Fruit fly (Drosophila melanogaster) whole organism, embryonic: Measurements from ENCODE around the gene CG6055.

ENCODE experiments used
- Antp ChIP-seq: fragments of 200-800 bp; sonication (Bioruptor generic); optimal IDR thresholded peaks from 3 replicates; lab custom pipeline; 2016; ENCODE audit warnings: missing biosample characterization, missing genetic modification characterization
- Atf-2 ChIP-seq: fragments of 200-800 bp; sonication (Bioruptor generic); optimal IDR thresholded peaks from 2 replicates; lab custom pipeline; 2016; ENCODE audit warnings: missing biosample characterization, missing genetic modification characterization
- CG10274 ChIP-seq: fragments of 200-800 bp; sonication (Bioruptor generic); optimal IDR thresholded peaks from 3 replicates; lab custom pipeline; 2017; ENCODE audit warnings: missing biosample characterization, mild to moderate bottlenecking, missing genetic modification characterization
- CG11504 ChIP-seq: fragments of 200-800 bp; sonication (Bioruptor generic); optimal IDR thresholded peaks from 3 replicates; lab custom pipeline; 2019; ENCODE audit warnings: missing biosample characterization, mild to moderate bottlenecking, missing genetic modification characterization, moderate library complexity
- CG12071 ChIP-seq: fragments of 200-800 bp; sonication (Bioruptor generic); optimal IDR thresholded peaks from 3 replicates; lab custom pipeline; 2018; ENCODE audit warnings: missing biosample characterization, mild to moderate bottlenecking, missing genetic modification characterization
- CG12769 ChIP-seq: fragments of 200-800 bp; sonication (Bioruptor generic); optimal IDR thresholded peaks from 2 replicates; lab custom pipeline; 2019; ENCODE audit warnings: missing biosample characterization, mild to moderate bottlenecking, missing genetic modification characterization, moderate library complexity
- CG14441 ChIP-seq: fragments of 200-800 bp; sonication (Bioruptor generic); IDR thresholded peaks from 2 replicates; pipeline ENCODE4 v1.3.6; 2022; ENCODE audit warnings: missing biosample characterization, missing genetic modification characterization
- CG15601 ChIP-seq: fragments of 200-800 bp; sonication (Bioruptor generic); optimal IDR thresholded peaks from 3 replicates; lab custom pipeline; 2019; ENCODE audit warnings: missing biosample characterization, mild to moderate bottlenecking, missing genetic modification characterization, moderate library complexity
- CG16779 ChIP-seq: fragments of 200-800 bp; sonication (Bioruptor generic); IDR thresholded peaks from 2 replicates; pipeline ENCODE4 v1.3.6; 2022; ENCODE audit warnings: missing biosample characterization, missing genetic modification characterization
- CG18262 ChIP-seq: fragments of 200-800 bp; optimal IDR thresholded peaks from 3 replicates; lab custom pipeline; 2019; ENCODE audit warnings: missing biosample characterization, mild to moderate bottlenecking, missing genetic modification characterization, moderate library complexity
- CG2129 ChIP-seq: fragments of 200-800 bp; sonication (Bioruptor generic); IDR thresholded peaks from 2 replicates; pipeline ENCODE4 v1.3.6; 2022; ENCODE audit warnings: missing biosample characterization, missing genetic modification characterization; ENCODE audit not compliant: partially characterized antibody
- CG2889 ChIP-seq: fragments of 200-800 bp; sonication (Bioruptor generic); IDR thresholded peaks from 3 replicates; pipeline ENCODE4 v1.3.6; 2022; ENCODE audit warnings: missing biosample characterization, missing genetic modification characterization
- CG30431 ChIP-seq: fragments of 200-800 bp; sonication (Bioruptor generic); optimal IDR thresholded peaks from 2 replicates; lab custom pipeline; 2017; ENCODE audit warnings: missing biosample characterization, missing genetic modification characterization
- CG31388 ChIP-seq: fragments of 200-800 bp; sonication (Bioruptor generic); optimal IDR thresholded peaks from 2 replicates; lab custom pipeline; 2016; ENCODE audit warnings: missing biosample characterization, missing genetic modification characterization
- CG4282 ChIP-seq: fragments of 200-800 bp; sonication (Bioruptor generic); optimal IDR thresholded peaks from 2 replicates; lab custom pipeline; 2016; ENCODE audit warnings: missing biosample characterization, missing genetic modification characterization
- CG8924 ChIP-seq: fragments of 200-800 bp; optimal IDR thresholded peaks from 3 replicates; lab custom pipeline; 2019; ENCODE audit warnings: missing biosample characterization, mild to moderate bottlenecking, missing genetic modification characterization, moderate library complexity
- CG9797 ChIP-seq: fragments of 200-800 bp; sonication (Bioruptor generic); optimal IDR thresholded peaks from 3 replicates; lab custom pipeline; 2018; ENCODE audit warnings: missing biosample characterization, mild to moderate bottlenecking, missing genetic modification characterization
- Deaf1 ChIP-seq: fragments of 200-800 bp; optimal IDR thresholded peaks from 3 replicates; lab custom pipeline; 2019; ENCODE audit warnings: missing biosample characterization, mild to moderate bottlenecking, missing genetic modification characterization, moderate library complexity
- Dll ChIP-seq: fragments of 200-800 bp; sonication (Bioruptor generic); IDR thresholded peaks from 4 replicates; pipeline ENCODE4 v1.3.6; 2022; ENCODE audit warnings: missing biosample characterization, missing genetic modification characterization; ENCODE audit not compliant: partially characterized antibody
- GATAe ChIP-seq: fragments of 200-800 bp; sonication (Bioruptor generic); conservative IDR thresholded peaks from 2 replicates; pipeline ENCODE4 v1.3.6; 2022; ENCODE audit warnings: missing biosample characterization, missing genetic modification characterization
- H15 ChIP-seq: fragments of 200-800 bp; sonication (Bioruptor generic); IDR thresholded peaks from 3 replicates; pipeline ENCODE4 v1.3.6; 2022; ENCODE audit warnings: missing biosample characterization, missing genetic modification characterization
- HmgD ChIP-seq: fragments of 200-800 bp; sonication (Bioruptor generic); optimal IDR thresholded peaks from 3 replicates; lab custom pipeline; 2016; ENCODE audit warnings: missing biosample characterization, missing genetic modification characterization
- Hmx ChIP-seq: fragments of 200-800 bp; sonication (Bioruptor generic); optimal IDR thresholded peaks from 2 replicates; lab custom pipeline; 2016; ENCODE audit warnings: missing biosample characterization, missing genetic modification characterization
- MESR4 ChIP-seq: fragments of 200-800 bp; sonication (Bioruptor generic); optimal IDR thresholded peaks from 2 replicates; lab custom pipeline; 2018; ENCODE audit warnings: missing biosample characterization, mild to moderate bottlenecking, missing genetic modification characterization, moderate library complexity
- MTF-1 ChIP-seq: fragments of 200-800 bp; sonication (Bioruptor generic); optimal IDR thresholded peaks from 2 replicates; lab custom pipeline; 2018; ENCODE audit warnings: missing biosample characterization, mild to moderate bottlenecking, missing genetic modification characterization, borderline replicate concordance
- Myb ChIP-seq: fragments of 200-800 bp; sonication (Bioruptor generic); optimal IDR thresholded peaks from 2 replicates; lab custom pipeline; 2016; ENCODE audit warnings: missing biosample characterization, missing genetic modification characterization
- Oli ChIP-seq: fragments of 200-800 bp; sonication (Bioruptor generic); optimal IDR thresholded peaks from 2 replicates; lab custom pipeline; 2018; ENCODE audit warnings: missing biosample characterization, mild to moderate bottlenecking, missing genetic modification characterization, moderate library complexity
- Ssrp ChIP-seq: fragments of 200-800 bp; sonication (Bioruptor generic); optimal IDR thresholded peaks from 2 replicates; lab custom pipeline; 2018; ENCODE audit warnings: missing biosample characterization, mild to moderate bottlenecking, missing genetic modification characterization, moderate library complexity
- btn ChIP-seq: fragments of 200-800 bp; sonication (Bioruptor generic); optimal IDR thresholded peaks from 2 replicates; lab custom pipeline; 2016; ENCODE audit warnings: missing biosample characterization, missing genetic modification characterization
- chif ChIP-seq, 2 experiments: fragments of 200-800 bp; sonication (Bioruptor generic); optimal IDR thresholded peaks; 3 replicates each; lab custom pipeline; 2016; ENCODE audit warnings: missing biosample characterization in 2 of 2, missing genetic modification characterization in 2 of 2
- cwo ChIP-seq: fragments of 200-800 bp; sonication (Bioruptor generic); optimal IDR thresholded peaks from 3 replicates; lab custom pipeline; 2017; ENCODE audit warnings: missing biosample characterization, missing genetic modification characterization, mild to moderate bottlenecking, moderate library complexity, missing genetic modification reagents
- dati ChIP-seq: fragments of 200-800 bp; sonication (Bioruptor generic); IDR thresholded peaks from 2 replicates; pipeline ENCODE4 v1.3.6; 2022; ENCODE audit warnings: missing biosample characterization, missing genetic modification characterization
- dmrt11E ChIP-seq: fragments of 200-800 bp; sonication (Bioruptor generic); optimal IDR thresholded peaks from 3 replicates; lab custom pipeline; 2018; ENCODE audit warnings: missing biosample characterization, mild to moderate bottlenecking, missing genetic modification characterization, moderate library complexity
- en ChIP-seq: fragments of 200-800 bp; sonication (Bioruptor generic); optimal IDR thresholded peaks from 2 replicates; lab custom pipeline; 2016; ENCODE audit warnings: missing biosample characterization, missing genetic modification characterization
- ind ChIP-seq: fragments of 200-800 bp; sonication (Bioruptor generic); optimal IDR thresholded peaks from 3 replicates; lab custom pipeline; 2016; ENCODE audit warnings: missing biosample characterization, missing genetic modification characterization
- lilli ChIP-seq: fragments of 200-800 bp; sonication (Bioruptor generic); optimal IDR thresholded peaks from 3 replicates; lab custom pipeline; 2016; ENCODE audit warnings: missing biosample characterization, missing genetic modification characterization
- mld ChIP-seq: fragments of 200-800 bp; sonication (Bioruptor generic); IDR thresholded peaks from 3 replicates; pipeline ENCODE4 v1.3.6; 2022; ENCODE audit warnings: missing biosample characterization, missing genetic modification characterization; ENCODE audit not compliant: partially characterized antibody
- nmo ChIP-seq: fragments of 200-800 bp; sonication (Bioruptor generic); optimal IDR thresholded peaks from 2 replicates; lab custom pipeline; 2018; ENCODE audit warnings: missing biosample characterization, mild to moderate bottlenecking, missing genetic modification characterization, moderate library complexity
- org-1 ChIP-seq: fragments of 200-800 bp; sonication (Bioruptor generic); optimal IDR thresholded peaks from 2 replicates; lab custom pipeline; 2017; ENCODE audit warnings: missing biosample characterization, missing genetic modification characterization
- pnt ChIP-seq: fragments of 200-800 bp; sonication (Bioruptor generic); optimal IDR thresholded peaks from 3 replicates; lab custom pipeline; 2016; ENCODE audit warnings: missing biosample characterization, missing genetic modification characterization
- sim ChIP-seq: fragments of 200-800 bp; sonication (Bioruptor generic); IDR thresholded peaks from 2 replicates; pipeline ENCODE4 v1.3.6; 2022; ENCODE audit warnings: missing biosample characterization, missing genetic modification characterization
- slbo ChIP-seq: fragments of 200-800 bp; sonication (Bioruptor generic); IDR thresholded peaks from 2 replicates; pipeline ENCODE4 v1.3.6; 2022; ENCODE audit warnings: missing biosample characterization, missing genetic modification characterization
- so ChIP-seq: fragments of 200-800 bp; sonication (Bioruptor generic); IDR thresholded peaks from 3 replicates; pipeline ENCODE4 v1.3.6; 2022; ENCODE audit warnings: missing biosample characterization, missing genetic modification characterization
- sr ChIP-seq: fragments of 200-800 bp; sonication (Bioruptor generic); IDR thresholded peaks from 3 replicates; pipeline ENCODE4 v1.3.6; 2022; ENCODE audit warnings: missing biosample characterization, missing genetic modification characterization
- tgo ChIP-seq: fragments of 200-800 bp; sonication (Bioruptor generic); IDR thresholded peaks from 3 replicates; pipeline ENCODE4 v1.3.6; 2022; ENCODE audit warnings: missing biosample characterization, missing genetic modification characterization
- tio ChIP-seq: fragments of 200-800 bp; sonication (Bioruptor generic); optimal IDR thresholded peaks from 2 replicates; lab custom pipeline; 2017; ENCODE audit warnings: missing biosample characterization, missing genetic modification characterization, inconsistent platforms
- wdn ChIP-seq: fragments of 200-800 bp; sonication (Bioruptor generic); IDR thresholded peaks from 2 replicates; pipeline ENCODE4 v1.3.6; 2022; ENCODE audit warnings: missing biosample characterization, missing genetic modification characterization
- wor ChIP-seq: fragments of 200-800 bp; sonication (Bioruptor generic); IDR thresholded peaks from 2 replicates; pipeline ENCODE4 v1.3.6; 2022; ENCODE audit warnings: missing biosample characterization, missing genetic modification characterization
- zf30C ChIP-seq: fragments of 200-800 bp; sonication (Bioruptor generic); optimal IDR thresholded peaks from 3 replicates; lab custom pipeline; 2018; ENCODE audit warnings: missing biosample characterization, mild to moderate bottlenecking, missing genetic modification characterization

Gene CG6055

DNA sequence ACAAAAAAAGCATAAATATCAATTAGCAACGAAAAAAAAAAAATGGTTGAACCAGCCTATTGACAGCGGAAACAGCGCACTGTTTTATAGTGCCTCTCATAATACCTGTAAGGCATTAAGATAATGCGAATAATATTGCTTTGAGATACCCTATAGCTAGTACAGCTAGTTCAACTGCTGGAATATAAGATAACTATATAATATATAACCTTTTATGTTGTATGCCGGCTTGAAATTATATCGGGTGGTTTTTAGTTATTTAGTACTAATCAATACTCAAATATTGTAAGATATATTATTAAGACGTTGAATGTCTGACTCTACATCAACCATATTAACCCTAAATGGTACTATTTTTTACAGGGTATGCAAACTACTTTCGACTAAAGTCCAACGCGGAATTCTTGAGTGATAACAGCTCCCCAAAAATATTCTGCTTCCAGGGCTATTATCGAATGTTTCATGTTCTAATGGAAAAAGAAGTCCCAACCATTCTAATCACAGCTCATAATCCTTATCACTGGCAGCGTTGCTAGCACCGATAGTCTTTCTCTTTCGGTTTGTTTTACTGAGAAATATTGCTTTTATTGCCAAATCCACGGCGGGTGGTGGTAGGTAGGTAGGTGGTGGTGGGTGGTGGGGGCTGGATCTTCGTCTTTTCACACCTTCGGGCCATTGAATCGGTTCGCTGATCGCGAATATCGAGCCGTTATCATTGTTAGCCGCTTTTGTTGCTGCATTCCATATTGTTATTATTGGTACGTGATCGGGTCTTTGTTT lies 32.2 kb upstream of the CG6055 start:
- TF ChIP-seq nmo: peak; percentile 73
- TF ChIP-seq slbo: peak; percentile 94
- TF ChIP-seq HmgD: no peak
- no peak for TF ChIP-seq btn
- no peak for TF ChIP-seq CG31388 (GFP tag; lab: Kevin White, UChicago)
- no peak for TF ChIP-seq pnt
- no peak for TF ChIP-seq CG9797 (GFP tag; lab: Kevin White, UChicago)
- TF ChIP-seq H15: peak; percentile 51; the same call in 2 of the 3 replicates
- TF ChIP-seq wor: peak; percentile 59
- no peak for TF ChIP-seq chif (GFP tag; optimal IDR thresholded peaks at IDR 0.05; lab: Kevin White, UChicago)
- peak; percentile 88 for TF ChIP-seq Deaf1 (tag; lab: Kevin White, UChicago)
- TF ChIP-seq dati (GFP tag; lab: Robert Waterston, UW): no peak
- TF ChIP-seq Dll (GFP tag; lab: Robert Waterston, UW): no peak
- TF ChIP-seq so (GFP tag; lab: Robert Waterston, UW): peak; percentile 65; the same call in 2 of the 3 replicates
- TF ChIP-seq CG2889: peak; percentile 73; the same call in 2 of the 3 replicates
- TF ChIP-seq CG18262: peak; percentile 44
- TF ChIP-seq tgo (GFP tag; lab: Robert Waterston, UW): peak; percentile 89
- TF ChIP-seq GATAe: peak; percentile 59; the same call in 1 of the 2 replicates
- peak; percentile 89 for TF ChIP-seq CG8924 (tag; lab: Kevin White, UChicago)
- TF ChIP-seq CG4282 (GFP tag; lab: Kevin White, UChicago): no peak
- TF ChIP-seq Ssrp (tag; lab: Kevin White, UChicago): peak; percentile 59
- TF ChIP-seq en: no peak
- TF ChIP-seq ind (GFP tag; lab: Kevin White, UChicago): no peak
- TF ChIP-seq Atf-2 (GFP tag; lab: Kevin White, UChicago): no peak
- TF ChIP-seq Myb: no peak
- TF ChIP-seq CG10274: peak; percentile 44
- TF ChIP-seq Antp (GFP tag; lab: Kevin White, UChicago): no peak
- no peak for TF ChIP-seq CG2129 (GFP tag; lab: Robert Waterston, UW)
- TF ChIP-seq lilli (GFP tag; lab: Kevin White, UChicago): peak; percentile 36
- peak; percentile 77 for TF ChIP-seq Oli
- 0 out of 2 replicates have a peak, but pooled peaks have one; percentile 16 for TF ChIP-seq CG16779 (GFP tag; lab: Robert Waterston, UW)
- peak; percentile 0 for TF ChIP-seq CG12071 (GFP tag; lab: Kevin White, UChicago)
- no peak for TF ChIP-seq Hmx (GFP tag; lab: Kevin White, UChicago)
- peak; percentile 88 for TF ChIP-seq CG12769 (tag; lab: Kevin White, UChicago)
- no peak for TF ChIP-seq MTF-1 (GFP tag; lab: Kevin White, UChicago)
- TF ChIP-seq sim (GFP tag; lab: Robert Waterston, UW): no peak
- TF ChIP-seq MESR4: no peak
- TF ChIP-seq wdn (GFP tag; lab: Robert Waterston, UW): peak; percentile 92
- peak; percentile 69 for TF ChIP-seq cwo (GFP tag; lab: Kevin White, UChicago)
- TF ChIP-seq dmrt11E (tag; lab: Kevin White, UChicago): peak; percentile 7
- no peak for TF ChIP-seq CG30431 (GFP tag; lab: Kevin White, UChicago)
- TF ChIP-seq CG11504: peak; percentile 90
- TF ChIP-seq CG14441 (GFP tag; lab: Robert Waterston, UW): peak; percentile 75
- TF ChIP-seq zf30C (GFP tag; lab: Kevin White, UChicago): no peak
- peak; percentile 22; the same call in 1 of the 3 replicates for TF ChIP-seq sr (GFP tag; lab: Robert Waterston, UW)
- no peak for TF ChIP-seq CG15601
- no peak for TF ChIP-seq tio (GFP tag; lab: Kevin White, UChicago)
- peak; percentile 57 for TF ChIP-seq org-1 (GFP tag; lab: Kevin White, UChicago)
- no peak for TF ChIP-seq mld (GFP tag; lab: Robert Waterston, UW)
